Worm (Caenorhabditis elegans) whole organism, mixed stage, embryonic: ENCODE results near the gene perm-5.

Source experiments
- M03D4.4 ChIP-seq: sonication (generic microtip); optimal IDR thresholded peaks from 2 replicates; lab custom pipeline; 2017; ENCODE audit warnings: mild to moderate bottlenecking, missing genetic modification characterization, missing compliant biosample characterization
- bed-3 ChIP-seq: fragments of 200-800 bp; sonication (Bioruptor generic); optimal IDR thresholded peaks from 3 replicates; lab custom pipeline; 2018; ENCODE audit warnings: mild to moderate bottlenecking, missing genetic modification characterization, moderate library complexity, missing compliant biosample characterization
- blmp-1 ChIP-seq: fragments of 150-350 bp; optimal IDR thresholded peaks from 2 replicates; lab custom pipeline; 2014; ENCODE audit warnings: missing biosample characterization, missing genetic modification characterization
- ceh-83 ChIP-seq: fragments of 200-800 bp; sonication (Bioruptor generic); optimal IDR thresholded peaks from 2 replicates; lab custom pipeline; 2018; ENCODE audit warnings: mild to moderate bottlenecking, missing genetic modification characterization, missing compliant biosample characterization
- ces-1 ChIP-seq: fragments of 150-350 bp; optimal IDR thresholded peaks from 2 replicates; lab custom pipeline; 2014; ENCODE audit warnings: missing biosample characterization, missing genetic modification reagents, missing genetic modification characterization
- cnd-1 ChIP-seq: fragments of 200-800 bp; sonication (Bioruptor generic); optimal IDR thresholded peaks from 2 replicates; lab custom pipeline; 2018; ENCODE audit warnings: mild to moderate bottlenecking, missing genetic modification characterization, missing compliant biosample characterization
- drap-1 ChIP-seq: fragments of 200-800 bp; sonication (Bioruptor generic); optimal IDR thresholded peaks from 3 replicates; lab custom pipeline; 2018; ENCODE audit warnings: mild to moderate bottlenecking, missing genetic modification characterization, missing compliant biosample characterization
- elt-1 ChIP-seq: sonication (generic microtip); optimal IDR thresholded peaks from 2 replicates; lab custom pipeline; 2017; ENCODE audit warnings: missing genetic modification characterization, mild to moderate bottlenecking, missing compliant biosample characterization, antibody characterized with exemption, moderate library complexity, borderline replicate concordance; ENCODE audit not compliant: insufficient read depth
- elt-3 ChIP-seq: fragments of 150-350 bp; optimal IDR thresholded peaks from 2 replicates; lab custom pipeline; 2014; ENCODE audit warnings: missing biosample characterization, missing genetic modification characterization
- flh-1 ChIP-seq: fragments of 200-800 bp; sonication (Bioruptor generic); optimal IDR thresholded peaks from 2 replicates; lab custom pipeline; 2018; ENCODE audit warnings: mild to moderate bottlenecking, missing genetic modification characterization, moderate library complexity, missing compliant biosample characterization
- ham-2 ChIP-seq: fragments of 200-800 bp; sonication (Bioruptor generic); optimal IDR thresholded peaks from 2 replicates; lab custom pipeline; 2018; ENCODE audit warnings: mild to moderate bottlenecking, missing genetic modification characterization, missing compliant biosample characterization
- hlh-1 ChIP-seq: fragments of 150-350 bp; optimal IDR thresholded peaks from 2 replicates; lab custom pipeline; 2014; ENCODE audit warnings: missing biosample characterization, missing genetic modification reagents, missing genetic modification characterization
- lin-32 ChIP-seq: fragments of 200-800 bp; sonication (Bioruptor generic); optimal IDR thresholded peaks from 2 replicates; lab custom pipeline; 2018; ENCODE audit warnings: mild to moderate bottlenecking, missing genetic modification characterization, missing compliant biosample characterization
- mab-5 ChIP-seq: fragments of 150-350 bp; optimal IDR thresholded peaks from 2 replicates; lab custom pipeline; 2014; ENCODE audit warnings: missing biosample characterization, missing genetic modification characterization
- nhr-12 ChIP-seq: fragments of 150-350 bp; optimal IDR thresholded peaks from 2 replicates; lab custom pipeline; 2014; ENCODE audit warnings: missing biosample characterization, missing genetic modification characterization
- nhr-2 ChIP-seq: fragments of 150-350 bp; optimal IDR thresholded peaks from 2 replicates; lab custom pipeline; 2014; ENCODE audit warnings: missing biosample characterization, missing genetic modification characterization
- nhr-237 ChIP-seq: fragments of 150-350 bp; optimal IDR thresholded peaks from 2 replicates; lab custom pipeline; 2014; ENCODE audit warnings: missing biosample characterization, missing genetic modification characterization
- nhr-28 ChIP-seq: fragments of 150-350 bp; optimal IDR thresholded peaks from 2 replicates; lab custom pipeline; 2014; ENCODE audit warnings: missing biosample characterization, missing genetic modification characterization
- pha-4 ChIP-seq: fragments of 150-350 bp; optimal IDR thresholded peaks from 2 replicates; lab custom pipeline; 2018; ENCODE audit warnings: missing biosample characterization, missing genetic modification reagents, missing genetic modification characterization
- sptf-1 ChIP-seq: sonication (generic microtip); optimal IDR thresholded peaks from 2 replicates; lab custom pipeline; 2017; ENCODE audit warnings: mild to moderate bottlenecking, missing genetic modification characterization, moderate library complexity, missing compliant biosample characterization
- tbx-8 ChIP-seq: fragments of 200-800 bp; sonication (Bioruptor generic); optimal IDR thresholded peaks from 2 replicates; lab custom pipeline; 2018; ENCODE audit warnings: mild to moderate bottlenecking, missing genetic modification characterization, moderate library complexity, missing compliant biosample characterization
- unc-120 ChIP-seq: sonication (generic microtip); optimal IDR thresholded peaks from 2 replicates; lab custom pipeline; 2017; ENCODE audit warnings: missing genetic modification characterization, missing compliant biosample characterization; ENCODE audit not compliant: poor library complexity, severe bottlenecking
- unc-39 ChIP-seq: fragments of 150-350 bp; optimal IDR thresholded peaks from 2 replicates; lab custom pipeline; 2014; ENCODE audit warnings: missing biosample characterization, missing genetic modification characterization
- unc-62 ChIP-seq: fragments of 150-350 bp; optimal IDR thresholded peaks from 2 replicates; lab custom pipeline; 2014; ENCODE audit warnings: missing biosample characterization, missing genetic modification reagents, missing genetic modification characterization
- zip-8 ChIP-seq: fragments of 150-350 bp; optimal IDR thresholded peaks from 2 replicates; lab custom pipeline; 2014; ENCODE audit warnings: missing biosample characterization, missing genetic modification characterization

perm-5 gene

DNA sequence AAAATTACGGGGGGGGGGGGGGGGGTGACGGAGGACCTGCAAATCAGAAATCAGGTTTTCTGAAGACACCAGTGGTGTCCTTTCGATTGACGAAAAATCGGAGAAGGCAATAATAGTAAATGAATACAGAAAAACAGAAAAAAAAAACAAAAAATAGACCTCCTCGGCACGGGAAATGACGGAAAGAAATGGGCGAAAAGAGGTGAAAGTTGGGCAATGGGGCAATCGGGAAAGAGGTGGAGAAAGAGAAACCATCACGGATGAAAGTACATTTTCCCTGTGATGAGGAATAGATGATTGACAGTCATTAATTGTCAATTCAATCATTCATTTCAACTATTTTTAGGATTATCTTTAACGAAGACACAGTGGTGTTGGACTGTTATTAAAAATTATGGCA lies 649 bp upstream of the perm-5 start:
- TF ChIP-seq cnd-1 (tag; lab: Kevin White, UChicago), result no peak
- TF ChIP-seq blmp-1 (tag; lab: Kevin White, UChicago), result peak; percentile 67
- TF ChIP-seq pha-4 (tag; lab: Kevin White, UChicago), result no peak

DNA sequence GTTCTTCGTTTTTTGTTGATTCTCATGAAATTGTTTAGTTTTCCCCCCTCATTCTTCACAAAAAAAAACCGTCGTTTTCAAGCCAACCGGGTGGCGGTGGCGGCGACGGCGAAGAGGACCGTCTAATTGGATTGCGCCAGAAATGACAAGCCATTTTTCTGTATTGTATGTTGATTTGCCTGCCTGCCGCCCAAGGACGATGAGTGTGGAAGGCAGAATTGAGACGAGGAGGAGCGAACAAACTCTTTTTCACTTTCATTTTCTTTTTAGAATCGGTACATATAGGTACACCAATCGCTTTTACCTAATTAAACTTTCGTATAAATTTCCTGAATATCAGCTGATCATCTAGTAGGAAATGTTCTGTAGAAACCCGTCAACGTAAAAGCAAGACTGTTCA lies 1.6 kb downstream of the perm-5 start:
- TF ChIP-seq mab-5 (tag; lab: Kevin White, UChicago), result no peak
- TF ChIP-seq nhr-2 (tag; lab: Kevin White, UChicago), result no peak
- peak; percentile 1 for TF ChIP-seq ham-2
- no peak for TF ChIP-seq pha-4 (tag; lab: Kevin White, UChicago)

DNA sequence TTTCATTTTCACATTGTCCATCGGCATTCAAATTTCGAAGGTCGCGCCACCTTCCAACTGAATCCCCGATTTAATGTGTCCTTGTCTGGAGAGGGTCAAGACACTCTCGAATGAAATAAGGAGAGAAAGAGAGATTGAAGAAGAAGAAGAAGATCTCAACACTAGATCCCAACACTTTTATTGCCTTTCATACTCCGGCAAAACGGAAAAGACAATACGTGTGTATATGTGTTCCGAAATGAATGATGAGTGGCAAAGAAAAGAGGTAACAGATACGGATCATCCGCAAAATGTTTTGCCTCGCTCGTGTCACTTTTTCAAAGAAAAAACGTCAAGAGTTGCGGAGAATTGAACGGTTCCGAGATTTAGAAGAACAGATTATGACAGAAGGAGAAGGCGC lies 2.9 kb downstream of the perm-5 start:
- TF ChIP-seq unc-62 (GFP tag; lab: Kevin White, UChicago) (peak; percentile 82), nhr-12 (tag; lab: Kevin White, UChicago) (no peak), hlh-1 (tag; lab: Kevin White, UChicago) (no peak), nhr-2 (tag; lab: Kevin White, UChicago) (no peak), elt-1 (peak; percentile 67), ham-2 (peak; percentile 16), elt-3 (tag; lab: Kevin White, UChicago) (no peak), nhr-28 (tag; lab: Kevin White, UChicago) (no peak), cnd-1 (tag; lab: Kevin White, UChicago) (no peak), mab-5 (tag; lab: Kevin White, UChicago) (no peak), ces-1 (no peak), sptf-1 (no peak), blmp-1 (tag; lab: Kevin White, UChicago) (peak; percentile 63), zip-8 (tag; lab: Kevin White, UChicago) (no peak), lin-32 (GFP tag; lab: Kevin White, UChicago) (no peak), unc-120 (tag; lab: Kevin White, UChicago) (no peak), pha-4 (tag; lab: Kevin White, UChicago) (no peak), M03D4.4 (no peak), bed-3 (GFP tag; lab: Kevin White, UChicago) (no peak), unc-39 (no peak), flh-1 (GFP tag; lab: Kevin White, UChicago) (no peak), nhr-237 (tag; lab: Kevin White, UChicago) (no peak)

DNA sequence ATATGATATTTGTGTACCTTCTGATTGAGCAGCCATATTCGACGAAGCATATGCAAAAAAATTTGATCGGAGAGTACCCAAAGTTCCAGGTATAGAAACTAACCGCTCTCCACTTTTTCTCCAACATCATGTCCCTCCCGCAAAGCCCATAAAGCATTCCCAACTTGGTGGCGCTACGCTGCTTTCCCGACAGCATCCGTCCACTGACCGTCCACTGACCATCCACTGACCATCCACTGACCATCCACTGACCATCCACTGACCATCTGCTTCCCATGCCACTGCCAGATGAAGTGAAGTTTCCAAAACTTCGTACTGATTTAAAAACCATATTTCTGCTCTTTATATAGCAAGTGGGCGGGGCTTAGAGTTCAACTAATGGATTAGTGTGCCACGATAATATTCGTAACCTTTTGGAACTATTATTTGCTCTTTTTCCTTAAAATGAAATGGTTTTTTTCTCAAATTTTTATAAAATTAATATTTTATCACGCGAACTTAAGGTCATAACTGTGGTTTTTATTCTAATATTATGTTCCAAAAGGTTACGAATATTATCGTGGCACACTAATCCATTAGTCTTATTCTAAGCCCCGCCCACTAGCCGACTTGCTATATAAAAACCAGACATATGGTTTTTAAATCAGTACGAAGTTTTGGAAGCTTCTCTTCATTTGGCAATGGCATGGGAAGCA lies 12.7 kb downstream of the perm-5 start, which contains the start of gene C55C3.8:
Gene C55C3.8, plus strand, starts transcription at position 645 of the 695 bp plus-strand sequence.
- no peak for TF ChIP-seq tbx-8

DNA sequence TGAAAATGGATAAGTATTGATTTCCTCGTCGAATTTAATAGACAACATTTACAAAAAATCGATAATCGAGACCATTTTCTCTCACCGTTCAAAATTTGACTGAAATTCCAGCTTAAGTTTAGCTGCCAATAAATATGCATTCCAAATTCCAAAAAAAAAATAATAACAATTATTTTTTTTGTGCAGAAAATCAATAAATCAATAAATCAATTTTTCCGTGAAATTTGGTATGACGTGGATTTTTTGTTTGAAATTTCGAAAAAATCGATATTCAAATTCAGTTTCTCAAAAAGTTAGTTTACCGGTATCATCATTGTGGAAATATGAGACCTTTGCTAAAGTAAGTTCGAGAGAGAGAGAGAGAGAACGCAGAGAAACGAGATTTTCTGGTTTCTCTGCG lies 18.3 kb downstream of the perm-5 start, which contains the start of gene C55C3.3:
Gene C55C3.3, plus strand, starts transcription at position 274 of the 400 bp plus-strand sequence.
- TF ChIP-seq drap-1 (no peak), nhr-237 (tag; lab: Kevin White, UChicago) (no peak), lin-32 (GFP tag; lab: Kevin White, UChicago) (no peak), ceh-83 (GFP tag; lab: Kevin White, UChicago) (no peak)

DNA sequence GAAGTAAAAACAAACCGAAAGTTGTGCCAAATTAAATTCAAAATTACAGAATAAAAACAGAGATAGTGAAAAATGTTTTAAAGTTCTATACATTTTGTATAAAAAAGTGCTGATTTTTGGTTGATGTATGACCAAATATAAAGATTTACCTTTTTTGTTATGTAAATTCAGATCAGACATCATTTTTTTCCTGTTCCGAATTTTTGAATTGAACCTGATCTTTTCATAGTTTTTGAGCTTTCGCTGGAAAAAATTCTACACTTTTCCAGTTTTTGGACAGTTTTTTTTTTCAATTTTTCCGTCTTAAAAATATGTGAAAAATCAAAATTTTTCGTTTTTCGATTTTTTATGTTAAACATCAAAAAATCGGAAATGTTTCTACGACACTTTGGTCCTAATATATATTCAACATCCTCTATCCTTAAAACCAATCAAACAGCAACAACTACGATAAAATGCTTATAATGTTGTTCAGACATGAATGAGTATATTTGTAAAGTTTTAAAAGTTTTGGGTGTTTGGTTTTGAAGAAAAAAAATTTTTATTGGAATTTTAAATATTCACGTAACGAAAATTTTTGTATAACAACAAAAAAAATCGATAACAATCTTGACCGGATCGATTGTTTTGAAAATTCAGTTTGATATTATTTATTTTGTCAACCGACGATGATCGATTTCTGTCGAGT lies 20.6 kb downstream of the perm-5 start, which contains the start of the genes C55C3.7 and C55C3.6:
Gene C55C3.7, minus strand, starts transcription at position 101 of the 688 bp plus-strand sequence.
Gene C55C3.6, plus strand, starts transcription at position 638 of the 688 bp plus-strand sequence.
- TF ChIP-seq sptf-1 (no peak), nhr-28 (tag; lab: Kevin White, UChicago) (no peak), nhr-12 (tag; lab: Kevin White, UChicago) (no peak), mab-5 (tag; lab: Kevin White, UChicago) (no peak), hlh-1 (tag; lab: Kevin White, UChicago) (no peak), bed-3 (GFP tag; lab: Kevin White, UChicago) (no peak), lin-32 (GFP tag; lab: Kevin White, UChicago) (no peak)
- TF ChIP-seq, all 35 proteins: peak for 0
